Worm (Caenorhabditis elegans): Measurements from ENCODE around the gene ifd-1.

The ifd-1 gene

DNA sequence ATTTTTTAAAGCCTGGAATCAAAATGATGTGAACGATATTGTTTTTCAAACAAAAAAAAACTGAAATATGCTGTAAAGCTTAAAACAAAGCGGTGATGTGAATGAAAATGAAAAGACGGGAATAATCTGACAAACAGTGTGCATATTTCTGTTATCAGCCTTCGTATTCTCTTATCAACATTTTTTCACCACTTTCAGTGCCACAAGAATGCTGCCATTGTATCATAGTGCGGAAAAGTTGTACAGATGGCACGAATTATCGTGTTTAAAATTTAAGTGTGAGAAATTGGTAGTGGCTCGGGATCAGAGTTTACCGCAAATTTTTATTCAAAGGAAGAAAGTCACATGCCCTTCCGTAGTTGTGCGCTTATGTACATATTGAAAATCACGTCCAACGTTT, at the start of gene ifd-1:
ifd-1 (minus strand) TSS at position 12 of the 400 bp plus-strand sequence.
- TF ChIP-seq tra-4 (tag; optimal IDR thresholded peaks at IDR 0.05), result no peak
- TF ChIP-seq hmbx-1 (tag; optimal IDR thresholded peaks at IDR 0.05), result no peak

DNA sequence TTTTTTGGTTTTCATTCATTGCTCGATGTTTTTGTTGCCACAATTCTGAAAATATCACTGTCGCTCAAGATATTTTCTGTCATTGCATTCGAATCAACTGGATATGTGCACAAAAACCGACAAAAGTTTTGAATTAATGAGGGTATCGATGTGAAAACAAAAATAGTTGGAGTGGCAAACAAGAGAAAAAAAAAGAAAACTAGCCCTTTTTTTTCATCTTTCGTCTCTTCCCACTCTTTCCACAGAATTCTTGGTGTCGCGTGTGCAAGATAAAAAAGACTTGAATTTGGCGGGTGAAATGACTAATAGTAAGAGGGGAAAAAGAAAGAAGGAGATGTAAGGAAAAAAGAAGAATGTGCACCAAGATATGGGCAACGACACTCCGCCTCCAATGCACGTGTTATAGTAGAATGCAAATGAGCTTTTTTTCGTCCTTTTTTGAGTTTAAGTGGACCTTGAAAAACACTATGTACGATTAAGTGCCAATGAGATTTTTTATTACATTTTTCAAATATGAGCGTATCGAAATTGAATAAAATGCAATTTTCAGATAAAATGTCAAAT, 44.9 kb upstream of the ifd-1 start, which contains the start of the genes ubc-22 and ubc-21:
ubc-22 (minus strand) TSS at position 51 of the 564 bp plus-strand sequence.
ubc-21 (plus strand) TSS at position 514 of the 564 bp plus-strand sequence.
- TF ChIP-seq flt-1 (GFP tag; IDR thresholded peaks at IDR 0.05) (no peak), hmbx-1 (tag; optimal IDR thresholded peaks at IDR 0.05) (no peak), B0310.2 (tag; optimal IDR thresholded peaks at IDR 0.05) (no peak), tbx-37 (GFP tag; conservative IDR thresholded peaks at IDR 0.05) (no peak), ceh-13 (GFP tag; optimal IDR thresholded peaks at IDR 0.05) (no peak), ceh-36 (tag; optimal IDR thresholded peaks at IDR 0.05) (no peak)

DNA sequence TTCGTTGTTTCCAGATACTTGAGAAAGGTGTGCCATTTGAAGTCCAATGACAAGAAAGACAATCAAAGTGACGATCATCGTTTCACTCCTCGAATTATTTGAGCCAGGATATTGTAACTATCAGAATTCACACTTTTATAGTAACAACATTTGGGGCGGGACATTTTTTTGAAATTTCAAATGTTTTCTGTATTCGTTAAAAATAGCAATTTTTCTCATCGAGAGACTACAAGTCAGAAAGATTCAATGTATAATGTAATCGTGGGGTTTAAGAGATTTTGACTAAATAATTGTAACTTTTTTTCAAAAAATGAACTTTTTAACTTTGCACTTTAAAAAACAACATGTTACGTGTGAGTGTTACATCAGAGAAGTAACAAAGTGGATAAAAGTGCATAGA, 42.3 kb upstream of the ifd-1 start, which contains the start of gene ins-9:
ins-9 (minus strand) TSS at position 101 of the 400 bp plus-strand sequence.
- no peak for TF ChIP-seq tbx-11 (GFP tag; IDR thresholded peaks at IDR 0.05)
- TF ChIP-seq aly-1 (tag; optimal IDR thresholded peaks at IDR 0.05), result no peak
- TF ChIP-seq pes-1 (GFP tag; IDR thresholded peaks at IDR 0.05), result no peak
- no peak for TF ChIP-seq hnd-1 (tag; optimal IDR thresholded peaks at IDR 0.05)
- TF ChIP-seq ama-1 (optimal IDR thresholded peaks at IDR 0.05), result no peak
- no peak for TF ChIP-seq scrt-1 (GFP tag; IDR thresholded peaks at IDR 0.05)
- no peak for TF ChIP-seq tra-4 (tag; optimal IDR thresholded peaks at IDR 0.05)
- no peak for TF ChIP-seq tbx-37 (GFP tag; conservative IDR thresholded peaks at IDR 0.05)
- TF ChIP-seq ceh-36 (tag; optimal IDR thresholded peaks at IDR 0.05), result no peak
- TF ChIP-seq F13C5.2 (tag; optimal IDR thresholded peaks at IDR 0.05), result no peak
- TF ChIP-seq B0310.2 (tag; optimal IDR thresholded peaks at IDR 0.05), result no peak
- TF ChIP-seq flt-1 (GFP tag; IDR thresholded peaks at IDR 0.05), result no peak
- no peak for TF ChIP-seq ceh-13 (GFP tag; optimal IDR thresholded peaks at IDR 0.05)
- no peak for TF ChIP-seq hmg-4 (GFP tag; optimal IDR thresholded peaks at IDR 0.05)
- TF ChIP-seq hmbx-1 (tag; optimal IDR thresholded peaks at IDR 0.05), result no peak
- TF ChIP-seq sea-1 (GFP tag; conservative IDR thresholded peaks at IDR 0.05), result no peak
- TF ChIP-seq ets-7 (tag; optimal IDR thresholded peaks at IDR 0.05), result no peak

DNA sequence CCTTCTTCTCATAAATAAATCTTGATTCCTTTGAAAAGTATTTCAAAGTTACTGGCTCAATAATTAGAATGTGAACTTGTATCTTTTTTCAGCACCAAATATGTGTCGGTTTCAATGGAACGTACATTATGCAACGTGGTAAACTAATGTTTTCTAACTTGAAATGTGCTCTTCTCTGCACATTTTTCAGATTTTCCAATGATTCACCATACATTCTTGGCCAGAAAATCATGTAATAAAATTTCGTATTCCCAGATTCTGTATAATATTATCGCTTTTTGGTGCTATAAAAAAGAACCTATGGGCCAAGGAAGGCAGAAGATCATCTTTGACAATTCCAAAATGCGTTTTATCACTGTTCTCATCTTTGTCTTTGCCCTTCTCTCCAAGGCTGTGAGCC, 36.7 kb upstream of the ifd-1 start, which contains the start of gene C06E2.9:
C06E2.9 (plus strand) TSS at position 301 of the 400 bp plus-strand sequence.
- TF ChIP-seq F13C5.2 (tag; optimal IDR thresholded peaks at IDR 0.05) (no peak), ama-1 (optimal IDR thresholded peaks at IDR 0.05) (no peak), ets-7 (tag; optimal IDR thresholded peaks at IDR 0.05) (no peak), hnd-1 (tag; optimal IDR thresholded peaks at IDR 0.05) (no peak), pes-1 (GFP tag; IDR thresholded peaks at IDR 0.05) (no peak), tbx-37 (GFP tag; conservative IDR thresholded peaks at IDR 0.05) (no peak), sea-1 (GFP tag; conservative IDR thresholded peaks at IDR 0.05) (no peak), hmbx-1 (tag; optimal IDR thresholded peaks at IDR 0.05) (no peak), flt-1 (GFP tag; IDR thresholded peaks at IDR 0.05) (no peak), scrt-1 (GFP tag; IDR thresholded peaks at IDR 0.05) (no peak)

DNA sequence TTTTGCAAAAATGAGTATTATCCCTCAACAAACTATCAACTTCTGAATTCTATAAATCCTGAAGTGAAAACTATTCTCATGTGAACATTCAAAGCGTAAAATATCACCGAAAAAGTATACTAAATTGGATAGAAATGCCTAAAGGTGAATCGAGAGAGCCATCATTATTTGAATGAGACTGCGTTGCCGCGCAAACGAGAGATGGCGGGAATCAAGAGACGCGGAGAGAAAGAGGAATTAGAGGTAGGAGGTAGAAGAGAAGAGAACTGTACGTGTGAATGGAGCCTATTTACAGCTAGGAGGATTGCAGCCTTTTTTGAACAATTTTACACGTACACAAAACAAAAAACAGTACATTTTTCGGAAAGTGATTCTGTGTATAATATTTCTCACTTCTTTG, 35.3 kb upstream of the ifd-1 start:
- TF ChIP-seq ceh-13 (GFP tag; optimal IDR thresholded peaks at IDR 0.05) (no peak), tbx-37 (GFP tag; conservative IDR thresholded peaks at IDR 0.05) (no peak), ets-7 (tag; optimal IDR thresholded peaks at IDR 0.05) (no peak), tbx-11 (GFP tag; IDR thresholded peaks at IDR 0.05) (no peak), flt-1 (GFP tag; IDR thresholded peaks at IDR 0.05) (no peak), scrt-1 (GFP tag; IDR thresholded peaks at IDR 0.05) (no peak), hmbx-1 (tag; optimal IDR thresholded peaks at IDR 0.05) (no peak), hnd-1 (tag; optimal IDR thresholded peaks at IDR 0.05) (no peak), ama-1 (optimal IDR thresholded peaks at IDR 0.05) (no peak)

DNA sequence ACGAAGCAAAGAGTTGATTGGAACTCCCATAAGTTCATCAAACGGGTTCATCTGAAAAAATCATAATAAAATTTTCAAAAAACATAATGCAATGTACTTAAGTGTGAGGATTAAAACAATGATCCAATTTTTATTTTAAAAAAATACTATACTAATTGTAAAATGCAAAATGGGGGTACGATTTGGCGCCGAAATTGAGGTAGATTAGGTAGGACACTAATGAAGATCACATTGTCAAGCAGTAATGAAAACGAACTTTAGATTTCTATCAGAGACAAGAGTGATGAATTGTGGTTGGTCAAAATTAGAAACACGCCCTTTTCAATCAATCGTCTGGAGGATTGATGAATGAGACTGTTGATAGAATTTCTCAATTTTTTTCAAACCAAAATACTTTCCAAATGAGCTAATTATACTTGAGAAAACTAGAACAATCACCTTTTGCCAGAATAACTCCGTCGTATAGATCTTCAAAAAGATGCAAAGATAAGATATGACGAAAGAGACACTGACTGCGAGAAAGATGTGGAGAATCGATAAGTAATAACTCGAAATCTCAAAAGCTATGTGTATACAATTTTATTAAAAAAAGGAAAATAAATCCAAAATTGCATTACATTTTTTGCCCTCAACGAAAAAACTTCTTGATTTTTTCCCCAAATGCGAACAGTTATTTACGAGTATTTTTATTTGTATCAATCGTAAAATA, 33.8 kb upstream of the ifd-1 start, which contains the start of gene C06E2.5:
C06E2.5 (minus strand) TSS at position 51 of the 709 bp plus-strand sequence.
- TF ChIP-seq flt-1 (GFP tag; IDR thresholded peaks at IDR 0.05), result no peak
- no peak for TF ChIP-seq B0310.2 (tag; optimal IDR thresholded peaks at IDR 0.05)
- no peak for TF ChIP-seq aly-1 (tag; optimal IDR thresholded peaks at IDR 0.05)
- no peak for TF ChIP-seq ceh-36 (tag; optimal IDR thresholded peaks at IDR 0.05)
- no peak for TF ChIP-seq tbx-11 (GFP tag; IDR thresholded peaks at IDR 0.05)
- no peak for TF ChIP-seq hmg-4 (GFP tag; optimal IDR thresholded peaks at IDR 0.05)
- no peak for TF ChIP-seq ets-7 (tag; optimal IDR thresholded peaks at IDR 0.05)
- TF ChIP-seq ceh-13 (GFP tag; optimal IDR thresholded peaks at IDR 0.05), result no peak
- TF ChIP-seq tbx-37 (GFP tag; conservative IDR thresholded peaks at IDR 0.05), result no peak
- TF ChIP-seq pes-1 (GFP tag; IDR thresholded peaks at IDR 0.05), result no peak
- TF ChIP-seq tra-4 (tag; optimal IDR thresholded peaks at IDR 0.05), result no peak
- TF ChIP-seq scrt-1 (GFP tag; IDR thresholded peaks at IDR 0.05), result no peak
- no peak for TF ChIP-seq ama-1 (optimal IDR thresholded peaks at IDR 0.05)
- TF ChIP-seq hmbx-1 (tag; optimal IDR thresholded peaks at IDR 0.05), result no peak
- TF ChIP-seq F13C5.2 (tag; optimal IDR thresholded peaks at IDR 0.05), result no peak
- TF ChIP-seq hnd-1 (tag; optimal IDR thresholded peaks at IDR 0.05), result no peak
- TF ChIP-seq sea-1 (GFP tag; conservative IDR thresholded peaks at IDR 0.05), result no peak

DNA sequence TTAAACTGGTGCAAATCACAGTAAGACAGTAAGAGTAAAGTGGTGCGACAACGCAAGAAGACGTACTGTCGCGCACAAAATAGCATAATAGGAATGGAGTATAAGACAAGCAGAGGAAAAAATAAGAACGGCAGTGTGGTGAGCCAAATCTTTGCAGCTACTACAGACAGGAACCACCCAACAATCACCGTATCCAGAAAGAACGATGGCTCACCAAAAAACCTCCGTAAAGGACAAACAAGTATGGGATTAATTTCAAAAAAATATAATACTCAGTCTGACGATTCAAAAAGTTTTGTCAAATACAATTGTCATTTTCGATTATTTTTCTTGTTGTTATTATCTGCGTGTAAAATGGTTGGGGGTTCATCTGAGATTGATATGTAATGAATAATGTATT, 30.2 kb upstream of the ifd-1 start:
- no peak for TF ChIP-seq tbx-37 (GFP tag; conservative IDR thresholded peaks at IDR 0.05)
- TF ChIP-seq B0310.2 (tag; optimal IDR thresholded peaks at IDR 0.05), result no peak
- no peak for TF ChIP-seq ets-7 (tag; optimal IDR thresholded peaks at IDR 0.05)
- no peak for TF ChIP-seq aly-1 (tag; optimal IDR thresholded peaks at IDR 0.05)

DNA sequence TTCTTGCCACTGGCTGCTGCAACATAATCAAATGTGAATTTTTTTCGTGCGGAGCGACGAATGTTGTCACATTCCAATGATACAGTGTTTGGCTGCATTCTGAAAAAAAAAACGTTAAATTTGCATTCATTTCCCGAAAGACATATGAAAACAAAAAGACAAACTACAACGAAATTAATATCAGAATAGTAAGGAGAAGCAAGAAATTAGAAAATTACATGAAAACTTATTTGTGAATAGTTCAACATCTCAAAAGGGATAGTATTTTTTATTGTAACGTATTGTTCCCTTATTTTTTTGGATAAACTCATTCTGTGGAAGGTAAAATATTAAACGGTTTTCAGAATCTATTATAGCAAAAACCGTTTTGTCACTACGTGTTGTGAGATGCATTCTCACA, 29.3 kb upstream of the ifd-1 start, which contains the start of gene sprp-4:
sprp-4 (minus strand) TSS at position 101 of the 400 bp plus-strand sequence.
- TF ChIP-seq tbx-11 (GFP tag; IDR thresholded peaks at IDR 0.05), result no peak
- no peak for TF ChIP-seq sea-1 (GFP tag; conservative IDR thresholded peaks at IDR 0.05)
- TF ChIP-seq scrt-1 (GFP tag; IDR thresholded peaks at IDR 0.05), result no peak
- no peak for TF ChIP-seq hmg-4 (GFP tag; optimal IDR thresholded peaks at IDR 0.05)
- TF ChIP-seq flt-1 (GFP tag; IDR thresholded peaks at IDR 0.05), result no peak
- no peak for TF ChIP-seq aly-1 (tag; optimal IDR thresholded peaks at IDR 0.05)
- no peak for TF ChIP-seq tra-4 (tag; optimal IDR thresholded peaks at IDR 0.05)
- TF ChIP-seq ceh-13 (GFP tag; optimal IDR thresholded peaks at IDR 0.05), result no peak
- no peak for TF ChIP-seq hmbx-1 (tag; optimal IDR thresholded peaks at IDR 0.05)

All from whole organism, early embryonic.